Worm (Caenorhabditis elegans): ENCODE data around the gene C16C8.5.

DNA sequence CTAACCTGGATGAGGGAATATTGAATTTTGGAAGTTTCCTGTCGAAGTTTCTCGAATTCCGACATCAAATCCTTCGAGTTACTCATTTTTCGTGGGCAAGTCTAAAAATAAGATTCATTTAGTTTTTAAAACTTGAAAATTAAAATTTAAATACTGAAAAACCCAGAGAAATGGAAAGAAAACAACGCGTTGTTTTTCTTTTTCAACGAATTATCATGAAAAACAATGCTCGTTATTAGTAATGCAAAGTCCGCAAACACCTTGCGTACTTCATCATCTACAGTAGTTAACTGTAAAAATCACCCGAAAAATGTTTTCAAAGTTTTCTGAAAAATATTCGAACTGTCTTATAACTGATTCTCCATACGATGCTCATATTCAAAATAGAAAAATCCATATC lies 905 bp downstream of the C16C8.5 start, which contains the start of gene C16C8.4:
- no peak for TF ChIP-seq W03F9.2 (tag; optimal IDR thresholded peaks at IDR 0.05)
- TF ChIP-seq him-1 (tag; optimal IDR thresholded peaks at IDR 0.05): no peak

Data from whole organism, L4/young adult.